Worm (Caenorhabditis elegans): Measurements from ENCODE around the gene C08G5.7.

Gene C08G5.7

DNA sequence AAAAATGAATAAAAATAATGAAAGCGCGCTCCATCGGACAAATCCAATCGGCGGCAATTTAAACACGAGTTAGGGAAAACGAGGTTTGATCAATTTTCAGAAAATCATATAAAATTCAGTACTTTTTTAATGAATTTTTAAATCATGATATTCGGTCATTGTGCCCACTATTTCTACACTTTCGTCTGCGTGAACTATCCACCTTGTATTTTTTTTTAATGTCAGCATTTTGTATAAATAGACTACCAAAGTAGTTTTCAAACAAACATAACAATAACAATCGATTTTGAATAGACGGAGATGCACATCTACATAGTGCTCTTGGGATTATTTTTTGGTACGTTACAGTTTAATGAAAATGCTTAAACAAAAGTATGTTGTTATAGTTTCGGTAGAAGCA lies 23.0 kb upstream of the C08G5.7 start, which contains the start of gene F46F5.15:
Gene F46F5.15 (plus strand): TSS at position 301 of the 400 bp plus-strand sequence.
- TF ChIP-seq ceh-16 (tag; optimal IDR thresholded peaks at IDR 0.05): no peak
- TF ChIP-seq nhr-11 (tag; optimal IDR thresholded peaks at IDR 0.05): no peak
- TF ChIP-seq elt-1 (tag; optimal IDR thresholded peaks at IDR 0.05): no peak
- no peak for TF ChIP-seq dmd-4 (tag; optimal IDR thresholded peaks at IDR 0.05)

DNA sequence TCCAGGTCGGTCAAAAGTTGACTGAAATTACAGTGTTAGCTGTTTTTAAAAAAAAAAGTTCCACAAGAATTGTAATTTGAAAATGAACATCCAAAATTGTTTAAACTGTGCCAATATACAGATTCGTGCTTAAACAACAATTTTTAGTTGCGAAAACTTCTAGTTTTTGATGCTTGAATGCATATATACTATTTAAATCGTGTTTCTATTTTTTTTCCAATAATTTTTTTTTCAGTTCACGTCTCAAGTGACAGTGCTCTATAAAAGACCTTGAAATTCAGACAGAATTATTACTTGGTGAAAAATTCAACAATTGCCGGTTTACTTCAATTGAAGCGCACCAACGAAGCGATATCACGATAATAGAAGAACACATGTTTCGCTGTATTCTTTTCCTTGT lies 21.8 kb upstream of the C08G5.7 start, which contains the start of gene F46F5.16:
Gene F46F5.16 (plus strand): TSS at position 301 of the 400 bp plus-strand sequence.
- TF ChIP-seq peb-1 (tag; optimal IDR thresholded peaks at IDR 0.05) (no peak), R02D3.7 (tag; optimal IDR thresholded peaks at IDR 0.05) (no peak), elt-3 (tag; optimal IDR thresholded peaks at IDR 0.05) (no peak), nhr-25 (tag; optimal IDR thresholded peaks at IDR 0.05) (no peak), nhr-77 (tag; optimal IDR thresholded peaks at IDR 0.05) (no peak), unc-39 (tag; optimal IDR thresholded peaks at IDR 0.05) (no peak), nhr-6 (tag; optimal IDR thresholded peaks at IDR 0.05) (no peak), nhr-129 (tag; optimal IDR thresholded peaks at IDR 0.05) (no peak), fos-1 (tag; optimal IDR thresholded peaks at IDR 0.05) (no peak), alr-1 (tag; optimal IDR thresholded peaks at IDR 0.05) (no peak), mbf-1 (tag; optimal IDR thresholded peaks at IDR 0.05) (no peak), unc-62 (GFP tag; optimal IDR thresholded peaks at IDR 0.05) (no peak), skn-1 (tag; optimal IDR thresholded peaks at IDR 0.05) (no peak), egl-27 (tag; optimal IDR thresholded peaks at IDR 0.05) (no peak), ceh-82 (tag; optimal IDR thresholded peaks at IDR 0.05) (no peak)

ce11 chrII:783532-783931 lies 18.4 kb upstream of the C08G5.7 start, which contains the start of gene Y39F10A.6:
Y39F10A.6 (minus strand) TSS chrII:783632.
- no peak for TF ChIP-seq fos-1 (tag; optimal IDR thresholded peaks at IDR 0.05)
- TF ChIP-seq zag-1 (tag; optimal IDR thresholded peaks at IDR 0.05): no peak
- no peak for TF ChIP-seq lin-39 (tag; optimal IDR thresholded peaks at IDR 0.05)
- TF ChIP-seq nhr-237 (tag; optimal IDR thresholded peaks at IDR 0.05): no peak
- no peak for TF ChIP-seq ztf-1 (GFP tag; conservative IDR thresholded peaks at IDR 0.05)
- no peak for TF ChIP-seq ceh-82 (tag; optimal IDR thresholded peaks at IDR 0.05)
- no peak for TF ChIP-seq nhr-11 (tag; optimal IDR thresholded peaks at IDR 0.05)
- no peak for TF ChIP-seq nhr-77 (tag; optimal IDR thresholded peaks at IDR 0.05)
- no peak for TF ChIP-seq lin-13 (GFP tag; optimal IDR thresholded peaks at IDR 0.05)
- TF ChIP-seq C34F6.9 (tag; optimal IDR thresholded peaks at IDR 0.05): no peak
- TF ChIP-seq aly-2 (tag; optimal IDR thresholded peaks at IDR 0.05): no peak

DNA sequence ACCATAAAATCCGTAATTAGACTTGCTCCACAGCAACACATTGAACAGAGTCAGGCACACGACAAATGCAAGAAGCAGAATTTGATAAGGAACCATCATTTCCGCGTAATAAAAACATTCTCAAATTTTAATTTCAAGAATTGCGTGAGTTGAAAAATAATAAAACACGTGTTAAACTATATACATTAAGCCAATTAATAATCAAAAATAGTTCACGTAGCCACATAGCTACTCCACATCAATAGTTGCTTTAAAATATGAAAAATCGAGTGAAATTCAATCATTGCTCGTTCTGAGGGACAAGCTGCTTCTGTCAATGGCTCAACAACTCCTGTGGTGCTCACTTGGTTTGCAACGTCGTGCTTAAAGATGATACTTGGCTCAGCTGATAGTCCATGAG lies 17.8 kb upstream of the C08G5.7 start, which contains the start of gene Y39F10A.3:
Gene Y39F10A.3 (minus strand): TSS at position 101 of the 400 bp plus-strand sequence.
- no peak for TF ChIP-seq nhr-12 (tag; optimal IDR thresholded peaks at IDR 0.05)

DNA sequence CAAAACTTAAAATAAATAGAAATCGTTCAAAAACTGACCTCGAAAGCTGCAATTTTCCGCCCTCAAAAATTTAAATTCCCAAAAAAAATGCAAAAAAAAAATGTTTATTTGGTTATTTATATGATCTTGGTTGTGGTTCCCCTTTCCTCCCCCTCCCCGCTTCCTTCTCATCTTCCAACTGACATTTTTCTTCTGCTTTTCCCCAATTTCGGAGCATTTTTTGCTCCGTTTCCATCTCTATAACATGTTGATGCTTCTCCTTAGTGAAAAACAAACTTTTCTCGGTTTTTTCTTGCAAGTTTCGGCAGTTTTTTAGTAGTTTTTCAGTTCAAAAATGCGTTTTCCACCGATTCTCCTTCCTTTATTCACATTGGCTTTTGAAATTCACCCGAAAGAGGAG lies 9.9 kb upstream of the C08G5.7 start, which contains the start of gene Y39F10A.1:
Gene Y39F10A.1 (plus strand): TSS at position 301 of the 400 bp plus-strand sequence.
- no peak for TF ChIP-seq elt-3 (tag; optimal IDR thresholded peaks at IDR 0.05)
- TF ChIP-seq nhr-21 (tag; optimal IDR thresholded peaks at IDR 0.05): no peak
- TF ChIP-seq unc-55 (GFP tag; optimal IDR thresholded peaks at IDR 0.05): no peak
- no peak for TF ChIP-seq sem-4 (tag; optimal IDR thresholded peaks at IDR 0.05)
- no peak for TF ChIP-seq alr-1 (tag; optimal IDR thresholded peaks at IDR 0.05)
- TF ChIP-seq nhr-25 (tag; optimal IDR thresholded peaks at IDR 0.05): no peak
- no peak for TF ChIP-seq nhr-10 (tag; optimal IDR thresholded peaks at IDR 0.05)
- no peak for TF ChIP-seq mbf-1 (tag; optimal IDR thresholded peaks at IDR 0.05)
- TF ChIP-seq ztf-4 (tag; optimal IDR thresholded peaks at IDR 0.05): no peak
- TF ChIP-seq snpc-4 (tag; optimal IDR thresholded peaks at IDR 0.05): no peak
- no peak for TF ChIP-seq nhr-237 (tag; optimal IDR thresholded peaks at IDR 0.05)
- TF ChIP-seq peb-1 (tag; optimal IDR thresholded peaks at IDR 0.05): no peak
- no peak for TF ChIP-seq lin-39 (tag; optimal IDR thresholded peaks at IDR 0.05)
- no peak for TF ChIP-seq unc-62 (GFP tag; optimal IDR thresholded peaks at IDR 0.05)
- TF ChIP-seq dmd-4 (tag; optimal IDR thresholded peaks at IDR 0.05): no peak
- TF ChIP-seq lin-11 (tag; optimal IDR thresholded peaks at IDR 0.05): no peak
- no peak for TF ChIP-seq ceh-82 (tag; optimal IDR thresholded peaks at IDR 0.05)
- no peak for TF ChIP-seq ceh-16 (tag; optimal IDR thresholded peaks at IDR 0.05)

DNA sequence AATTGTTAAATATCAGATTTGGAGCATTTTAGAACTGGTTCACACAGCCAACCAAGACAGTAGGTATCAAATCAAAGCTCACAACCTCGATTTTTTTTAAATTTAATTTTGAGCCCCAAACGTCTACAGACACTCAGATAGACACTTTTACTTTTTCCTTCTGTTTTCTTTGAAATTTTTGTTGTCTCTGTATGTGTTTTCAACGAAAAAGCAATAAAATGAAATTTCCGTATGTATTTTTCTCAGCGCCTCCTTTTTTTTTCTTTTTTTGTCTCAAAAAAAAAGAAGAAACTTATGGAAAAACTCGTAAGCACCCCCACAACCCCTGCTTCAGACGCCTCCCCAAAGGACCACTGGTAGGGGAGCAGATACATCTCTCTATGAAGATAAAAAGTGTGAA lies 8.7 kb upstream of the C08G5.7 start:
- TF ChIP-seq sma-9 (GFP tag; optimal IDR thresholded peaks at IDR 0.05): no peak
- no peak for TF ChIP-seq sma-9 (tag; optimal IDR thresholded peaks at IDR 0.05)
- TF ChIP-seq ztf-1 (GFP tag; conservative IDR thresholded peaks at IDR 0.05): no peak
